Worm (Caenorhabditis elegans): ENCODE data around the gene R09A8.5.

ce11 chrX:12603322-12603984 is 36.9 kb downstream of the R09A8.5 start, which contains the start of the genes T24D5.6 and R09A8.9:
- TF ChIP-seq zip-8 (tag; optimal IDR thresholded peaks at IDR 0.05), result no peak
- TF ChIP-seq ztf-11 (tag; optimal IDR thresholded peaks at IDR 0.05), result no peak
- TF ChIP-seq blmp-1 (tag; optimal IDR thresholded peaks at IDR 0.05), result no peak
- no peak for TF ChIP-seq lsy-2 (tag; optimal IDR thresholded peaks at IDR 0.05)
- TF ChIP-seq tbx-8 (GFP tag; optimal IDR thresholded peaks at IDR 0.05), result no peak
- no peak for TF ChIP-seq nhr-12 (tag; optimal IDR thresholded peaks at IDR 0.05)
- TF ChIP-seq mep-1 (tag; optimal IDR thresholded peaks at IDR 0.05), result no peak
- no peak for TF ChIP-seq snpc-4 (tag; optimal IDR thresholded peaks at IDR 0.05)
- no peak for TF ChIP-seq nhr-76 (tag; optimal IDR thresholded peaks at IDR 0.05)
- no peak for TF ChIP-seq unc-62 (GFP tag; optimal IDR thresholded peaks at IDR 0.05)
- TF ChIP-seq nhr-237 (tag; optimal IDR thresholded peaks at IDR 0.05), result no peak
- no peak for TF ChIP-seq lin-13 (tag; optimal IDR thresholded peaks at IDR 0.05)
- TF ChIP-seq drap-1 (GFP tag; optimal IDR thresholded peaks at IDR 0.05), result no peak
